Worm (Caenorhabditis elegans): ENCODE data around the gene dhrs-4.

DNA sequence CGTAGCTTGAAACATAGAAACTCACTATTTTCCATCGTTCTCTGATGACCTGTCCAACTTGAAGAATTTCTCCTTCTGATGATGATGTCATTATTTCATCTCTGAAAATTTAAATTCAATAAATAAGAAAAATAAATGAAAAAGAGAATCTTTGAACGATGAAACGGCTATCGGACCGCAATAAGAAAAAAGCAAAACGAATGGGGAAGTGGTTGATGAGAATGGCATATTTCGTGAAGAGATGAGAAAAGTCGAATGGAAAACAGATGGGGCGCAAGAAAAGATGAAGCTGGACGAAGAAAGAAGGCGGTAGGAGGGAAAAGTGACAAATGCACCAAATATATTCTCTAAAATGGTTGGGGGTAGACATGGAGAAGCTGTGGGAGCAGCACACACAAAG lies 26.6 kb upstream of the dhrs-4 start, which contains the start of gene ttbk-7:
- no peak for TF ChIP-seq vab-7 (GFP tag; IDR thresholded peaks at IDR 0.05)
- TF ChIP-seq unc-39 (tag; optimal IDR thresholded peaks at IDR 0.05): no peak
- TF ChIP-seq lin-13 (GFP tag; optimal IDR thresholded peaks at IDR 0.05): no peak
- TF ChIP-seq mdl-1 (tag; optimal IDR thresholded peaks at IDR 0.05): no peak
- no peak for TF ChIP-seq ztf-11 (tag; optimal IDR thresholded peaks at IDR 0.05)
- no peak for TF ChIP-seq ces-1 (GFP tag; optimal IDR thresholded peaks at IDR 0.05)
- TF ChIP-seq ceh-82 (tag; optimal IDR thresholded peaks at IDR 0.05): no peak
- TF ChIP-seq mdt-29 (GFP tag; IDR thresholded peaks at IDR 0.05): no peak

Data from whole organism, L4 larva.